Worm (Caenorhabditis elegans) whole organism, L4/young adult: ENCODE measurements around the gene lst-4.

Experiments used
- W03F9.2 ChIP-seq: fragments of 150-350 bp; optimal IDR thresholded peaks from 2 replicates; lab custom pipeline; 2014; ENCODE audit warnings: missing biosample characterization, missing genetic modification characterization
- dao-5 ChIP-seq: sonication (generic microtip); optimal IDR thresholded peaks from 2 replicates; lab custom pipeline; 2016; ENCODE audit warnings: missing genotype, missing genetic modification characterization, moderate library complexity, missing compliant biosample characterization
- him-1 ChIP-seq: sonication (generic microtip); optimal IDR thresholded peaks from 2 replicates; lab custom pipeline; 2016; ENCODE audit warnings: missing genotype, missing genetic modification reagents, missing genetic modification characterization, missing compliant biosample characterization

- TF ChIP-seq W03F9.2 (tag; lab: Kevin White, UChicago): no peak
- no peak for TF ChIP-seq him-1 (tag; lab: Kevin White, UChicago)
- TF ChIP-seq dao-5 (tag; lab: Kevin White, UChicago): no peak
These were observed 29.0 kb upstream of the lst-4 start for ce11 chrIV:14098540-14099098.
